Worm (Caenorhabditis elegans) whole organism, L4 larva: ENCODE data around the gene nep-9.

Experiments used
- F10B5.3 ChIP-seq: sonication (generic microtip); optimal IDR thresholded peaks from 2 replicates; lab custom pipeline; 2016; ENCODE audit warnings: mild to moderate bottlenecking, missing genetic modification characterization, missing compliant biosample characterization
- F49E8.2 ChIP-seq: sonication (generic microtip); optimal IDR thresholded peaks from 2 replicates; lab custom pipeline; 2016; ENCODE audit warnings: missing compliant biosample characterization, mild to moderate bottlenecking, missing genetic modification characterization, borderline replicate concordance
- Y48G9A.11 ChIP-seq: fragments of 200-800 bp; sonication (Bioruptor generic); IDR thresholded peaks from 2 replicates; pipeline ENCODE4 v1.3.6; 2022; ENCODE audit warnings: missing genetic modification reagents, missing genetic modification characterization, missing compliant biosample characterization
- aha-1 ChIP-seq: fragments of 150-350 bp; peaks from one replicate; lab custom pipeline; 2014; ENCODE audit warnings: missing biosample characterization, missing genetic modification characterization
- attf-4 ChIP-seq: sonication (generic microtip); optimal IDR thresholded peaks from 3 replicates; lab custom pipeline; 2017; ENCODE audit warnings: missing biosample characterization, missing genetic modification characterization
- ceh-20 ChIP-seq: fragments of 200-800 bp; sonication (Bioruptor generic); IDR thresholded peaks from 2 replicates; pipeline ENCODE4 v1.3.6; 2022; ENCODE audit warnings: missing genetic modification reagents, missing genetic modification characterization, missing compliant biosample characterization
- ceh-28 ChIP-seq: fragments of 150-350 bp; optimal IDR thresholded peaks from 2 replicates; lab custom pipeline; 2014; ENCODE audit warnings: missing biosample characterization, missing genetic modification reagents, missing genetic modification characterization
- ceh-32 ChIP-seq: sonication (generic microtip); optimal IDR thresholded peaks from 2 replicates; lab custom pipeline; 2016; ENCODE audit warnings: mild to moderate bottlenecking, missing genetic modification characterization, missing compliant biosample characterization; ENCODE audit not compliant: poor library complexity
- ceh-62 ChIP-seq: sonication (generic microtip); optimal IDR thresholded peaks from 2 replicates; lab custom pipeline; 2017; ENCODE audit warnings: missing biosample characterization, missing genetic modification characterization
- ceh-82 ChIP-seq: sonication (generic microtip); optimal IDR thresholded peaks from 2 replicates; lab custom pipeline; 2017; ENCODE audit warnings: missing biosample characterization, missing genetic modification characterization
- ces-1 ChIP-seq: fragments of 150-350 bp; sonication (generic microtip); optimal IDR thresholded peaks from 4 replicates; lab custom pipeline; 2014; ENCODE audit warnings: missing biosample characterization, missing genetic modification reagents, missing genetic modification characterization
- ctbp-1 ChIP-seq: fragments of 200-800 bp; sonication (Bioruptor generic); IDR thresholded peaks from 2 replicates; pipeline ENCODE4 v1.3.6; 2022; ENCODE audit warnings: missing genetic modification reagents, missing genetic modification characterization, missing compliant biosample characterization
- daf-16 ChIP-seq, 3 experiments: sonication (generic microtip); optimal IDR thresholded peaks; 2 replicates each; lab custom pipeline; 2016 to 2017; ENCODE audit warnings: missing genetic modification characterization in 3 of 3, missing genetic modification reagents in 3 of 3, mild to moderate bottlenecking in 2 of 3, missing compliant biosample characterization in 2 of 3, missing biosample characterization in 1 of 3, moderate library complexity in 1 of 3
- dmd-6 ChIP-seq: fragments of 200-800 bp; sonication (Bioruptor generic); IDR thresholded peaks from 2 replicates; pipeline ENCODE4 v1.3.6; 2022; ENCODE audit warnings: missing genetic modification reagents, missing genetic modification characterization, missing compliant biosample characterization
- dmd-8 ChIP-seq: fragments of 200-800 bp; sonication (Bioruptor generic); IDR thresholded peaks from 2 replicates; pipeline ENCODE4 v1.3.6; 2022; ENCODE audit warnings: missing genetic modification characterization, missing compliant biosample characterization
- dmd-9 ChIP-seq: fragments of 200-800 bp; sonication (Bioruptor generic); IDR thresholded peaks from 2 replicates; pipeline ENCODE4 v1.3.6; 2022; ENCODE audit warnings: missing genetic modification reagents, missing genetic modification characterization, missing compliant biosample characterization
- duxl-1 ChIP-seq: sonication (generic microtip); optimal IDR thresholded peaks from 2 replicates; lab custom pipeline; 2016; ENCODE audit warnings: mild to moderate bottlenecking, missing genetic modification characterization, moderate library complexity, missing compliant biosample characterization; ENCODE audit not compliant: poor library complexity
- dve-1 ChIP-seq: sonication (generic microtip); optimal IDR thresholded peaks from 2 replicates; lab custom pipeline; 2017; ENCODE audit warnings: antibody characterized with exemption, mild to moderate bottlenecking, missing genetic modification characterization, missing compliant biosample characterization; ENCODE audit not compliant: insufficient read depth
- egl-43 ChIP-seq: fragments of 200-800 bp; sonication (Bioruptor generic); IDR thresholded peaks from 2 replicates; pipeline ENCODE4 v1.3.6; 2022; ENCODE audit warnings: missing genetic modification reagents, missing genetic modification characterization, missing compliant biosample characterization
- hif-1 ChIP-seq, 2 experiments: sonication (generic microtip); optimal IDR thresholded peaks; 2 replicates each; lab custom pipeline; 2016 to 2017; ENCODE audit warnings: missing compliant biosample characterization in 2 of 2, missing genetic modification characterization in 2 of 2, missing genetic modification reagents in 2 of 2, missing genotype in 2 of 2, mild to moderate bottlenecking in 1 of 2
- hlh-11 ChIP-seq: fragments of 200-800 bp; sonication (Bioruptor generic); optimal IDR thresholded peaks from 2 replicates; lab custom pipeline; 2018; ENCODE audit warnings: mild to moderate bottlenecking, missing genetic modification characterization, missing compliant biosample characterization
- hlh-30 ChIP-seq: sonication (generic microtip); optimal IDR thresholded peaks from 2 replicates; lab custom pipeline; 2017; ENCODE audit warnings: antibody characterized with exemption, mild to moderate bottlenecking, missing genetic modification characterization, missing compliant biosample characterization; ENCODE audit not compliant: insufficient read depth
- hmg-1.1 ChIP-seq: fragments of 200-800 bp; sonication (Bioruptor generic); IDR thresholded peaks from 2 replicates; pipeline ENCODE4 v1.3.6; 2022; ENCODE audit warnings: missing genetic modification reagents, missing genetic modification characterization, missing compliant biosample characterization
- lin-29 ChIP-seq: fragments of 200-800 bp; sonication (Bioruptor generic); IDR thresholded peaks from 2 replicates; pipeline ENCODE4 v1.3.6; 2022; ENCODE audit warnings: missing genetic modification reagents, missing genetic modification characterization, missing compliant biosample characterization
- lin-38 ChIP-seq: fragments of 200-800 bp; sonication (Bioruptor generic); IDR thresholded peaks from 2 replicates; pipeline ENCODE4 v1.3.6; 2022; ENCODE audit warnings: missing genetic modification reagents, missing genetic modification characterization, missing compliant biosample characterization
- lin-39 ChIP-seq: fragments of 150-350 bp; optimal IDR thresholded peaks from 2 replicates; lab custom pipeline; 2014; ENCODE audit warnings: missing biosample characterization, missing genetic modification reagents, missing genetic modification characterization
- lsy-2 ChIP-seq, 2 experiments: fragments of 150-350 bp in 1 of 2; sonication (generic microtip) in 1 of 2; optimal IDR thresholded peaks; 2 replicates each; lab custom pipeline; 2014 to 2017; ENCODE audit warnings: missing biosample characterization in 2 of 2, missing genetic modification characterization in 2 of 2
- mdl-1 ChIP-seq, 2 experiments: fragments of 150-350 bp in 1 of 2; sonication (generic microtip) in 1 of 2; optimal IDR thresholded peaks; 2 replicates each; lab custom pipeline; 2014 to 2017; ENCODE audit warnings: missing biosample characterization in 2 of 2, missing genetic modification characterization in 2 of 2
- mdt-29 ChIP-seq: fragments of 200-800 bp; sonication (Bioruptor generic); IDR thresholded peaks from 2 replicates; pipeline ENCODE4 v1.3.6; 2022; ENCODE audit warnings: missing genetic modification reagents, missing genetic modification characterization, missing compliant biosample characterization
- mep-1 ChIP-seq: fragments of 150-350 bp; sonication (generic microtip); optimal IDR thresholded peaks from 3 replicates; lab custom pipeline; 2014; ENCODE audit warnings: missing biosample characterization, missing genetic modification characterization
- nhr-10 ChIP-seq: fragments of 150-350 bp; optimal IDR thresholded peaks from 2 replicates; lab custom pipeline; 2014; ENCODE audit warnings: missing biosample characterization, missing genetic modification characterization
- nhr-102 ChIP-seq: sonication (generic microtip); optimal IDR thresholded peaks from 2 replicates; lab custom pipeline; 2016; ENCODE audit warnings: mild to moderate bottlenecking, missing genetic modification characterization, moderate library complexity, missing compliant biosample characterization
- nhr-11 ChIP-seq: fragments of 150-350 bp; optimal IDR thresholded peaks from 2 replicates; lab custom pipeline; 2014; ENCODE audit warnings: missing biosample characterization, missing genetic modification characterization
- nhr-237 ChIP-seq: sonication (generic microtip); optimal IDR thresholded peaks from 2 replicates; lab custom pipeline; 2017; ENCODE audit warnings: missing biosample characterization, missing genetic modification characterization
- nhr-25 ChIP-seq: sonication (generic microtip); optimal IDR thresholded peaks from 2 replicates; lab custom pipeline; 2017; ENCODE audit warnings: missing genetic modification characterization, mild to moderate bottlenecking, missing compliant biosample characterization, antibody characterized with exemption, moderate library complexity, borderline replicate concordance; ENCODE audit not compliant: insufficient read depth
- nhr-28 ChIP-seq: fragments of 150-350 bp; optimal IDR thresholded peaks from 2 replicates; lab custom pipeline; 2014; ENCODE audit warnings: missing biosample characterization, missing genetic modification characterization
- rbr-2 ChIP-seq: sonication (generic microtip); optimal IDR thresholded peaks from 2 replicates; lab custom pipeline; 2016; ENCODE audit warnings: missing genotype, missing genetic modification characterization, missing compliant biosample characterization
- set-16 ChIP-seq: fragments of 200-800 bp; sonication (Bioruptor generic); IDR thresholded peaks from 2 replicates; pipeline ENCODE4 v1.3.6; 2022; ENCODE audit warnings: missing genetic modification reagents, missing genetic modification characterization, missing compliant biosample characterization
- snpc-4 ChIP-seq: fragments of 150-350 bp; optimal IDR thresholded peaks from 2 replicates; lab custom pipeline; 2014; ENCODE audit warnings: missing biosample characterization, missing genetic modification characterization
- spr-1 ChIP-seq: sonication (generic microtip); optimal IDR thresholded peaks from 2 replicates; lab custom pipeline; 2016; ENCODE audit warnings: mild to moderate bottlenecking, missing genetic modification characterization, missing compliant biosample characterization
- unc-130 ChIP-seq: sonication (generic microtip); optimal IDR thresholded peaks from 2 replicates; lab custom pipeline; 2016; ENCODE audit warnings: missing genetic modification reagents, missing genetic modification characterization, missing compliant biosample characterization
- unc-39 ChIP-seq: sonication (generic microtip); optimal IDR thresholded peaks from 2 replicates; lab custom pipeline; 2017; ENCODE audit warnings: missing biosample characterization, missing genetic modification characterization
- unc-62 ChIP-seq, 3 experiments: fragments of 150-350 bp in 1 of 3; sonication (generic microtip); optimal IDR thresholded peaks in 2 of 3; peaks in 1 of 3; 1 replicate in 1 of 3; 2 replicates in 2 of 3; lab custom pipeline; 2014 to 2017; ENCODE audit warnings: missing biosample characterization in 3 of 3, missing genetic modification characterization in 3 of 3, missing genetic modification reagents in 3 of 3, missing genotype in 1 of 3
- zag-1 ChIP-seq: fragments of 150-350 bp; optimal IDR thresholded peaks from 2 replicates; lab custom pipeline; 2014; ENCODE audit warnings: missing biosample characterization, missing genetic modification characterization
- ztf-7 ChIP-seq: fragments of 150-350 bp; optimal IDR thresholded peaks from 2 replicates; lab custom pipeline; 2014; ENCODE audit warnings: missing biosample characterization, missing genetic modification characterization

The nep-9 gene

ce11 chrII:3434893-3435503, 35.9 kb upstream of the nep-9 start:
- TF ChIP-seq dmd-6 (GFP tag; lab: Robert Waterston, UW) (peak; percentile 55), mdt-29 (GFP tag; lab: Robert Waterston, UW) (no peak), snpc-4 (tag; lab: Kevin White, UChicago) (peak; percentile 16), nhr-237 (tag; lab: Kevin White, UChicago) (no peak), nhr-28 (peak; percentile 34), lin-39 (no peak), nhr-25 (tag; lab: Kevin White, UChicago) (peak; percentile 16), unc-62 (GFP tag; optimal IDR thresholded peaks at IDR 0.05 in 1 of 2; lab: Kevin White, UChicago) (peak in 1 of 2 experiments; percentile 30), unc-62 (tag; optimal IDR thresholded peaks at IDR 0.05; lab: Kevin White, UChicago) (no peak), F10B5.3 (no peak), nhr-11 (no peak)

ce11 chrII:3429400-3429799, 30.3 kb upstream of the nep-9 start, which contains the start of gene C16C8.18:
Gene C16C8.18, plus strand, starts transcription at chrII:3429700.
- TF ChIP-seq zag-1 (tag; lab: Kevin White, UChicago) (no peak), unc-130 (GFP tag; lab: Kevin White, UChicago) (no peak), ceh-20 (GFP tag; lab: Robert Waterston, UW) (no peak), attf-4 (tag; lab: Kevin White, UChicago) (no peak), nhr-10 (no peak), dmd-8 (GFP tag; lab: Robert Waterston, UW) (no peak), hlh-30 (tag; lab: Kevin White, UChicago) (no peak), duxl-1 (tag; lab: Kevin White, UChicago) (no peak), lin-29 (GFP tag; lab: Robert Waterston, UW) (no peak), ztf-7 (tag; lab: Kevin White, UChicago) (no peak), ceh-62 (tag; lab: Kevin White, UChicago) (no peak), lin-38 (GFP tag; lab: Robert Waterston, UW) (no peak), ceh-32 (tag; lab: Kevin White, UChicago) (no peak), nhr-102 (tag; lab: Kevin White, UChicago) (no peak), daf-16 (GFP tag; optimal IDR thresholded peaks at IDR 0.05; lab: Kevin White, UChicago) (no peak), daf-16 (tag; optimal IDR thresholded peaks at IDR 0.05; lab: Kevin White, UChicago) (no peak), ces-1 (GFP tag; lab: Kevin White, UChicago) (no peak), dmd-9 (GFP tag; lab: Robert Waterston, UW) (no peak), dve-1 (tag; lab: Kevin White, UChicago) (no peak), F49E8.2 (no peak), unc-39 (no peak)
- TF ChIP-seq, all 104 proteins: peak for 0

- TF ChIP-seq hlh-30 (tag; lab: Kevin White, UChicago) (peak; percentile 69), mdl-1 (tag; optimal IDR thresholded peaks at IDR 0.05; lab: Kevin White, UChicago) (peak in 1 of 2 experiments; percentile 47), hlh-11 (tag; lab: Kevin White, UChicago) (peak; percentile 1), ceh-62 (tag; lab: Kevin White, UChicago) (no peak), F10B5.3 (no peak), ceh-28 (no peak), snpc-4 (tag; lab: Kevin White, UChicago) (no peak), set-16 (GFP tag; lab: Robert Waterston, UW) (peak; percentile 82), spr-1 (tag; lab: Kevin White, UChicago) (no peak), mep-1 (tag; lab: Kevin White, UChicago) (peak; percentile 46), egl-43 (GFP tag; lab: Robert Waterston, UW) (0 out of 2 replicates have a peak, but pooled peaks have one; percentile 20), rbr-2 (tag; lab: Kevin White, UChicago) (peak; percentile 41), ctbp-1 (GFP tag; lab: Robert Waterston, UW) (0 out of 2 replicates have a peak, but pooled peaks have one; percentile 33), Y48G9A.11 (GFP tag; lab: Robert Waterston, UW) (no peak), hif-1 (tag; optimal IDR thresholded peaks at IDR 0.05; lab: Kevin White, UChicago) (peak in 1 of 2 experiments; percentile 18), lsy-2 (tag; optimal IDR thresholded peaks at IDR 0.05; lab: Kevin White, UChicago) (peak in 1 of 2 experiments; percentile 29), hmg-1.1 (GFP tag; lab: Robert Waterston, UW) (peak; percentile 71), aha-1 (tag; lab: Kevin White, UChicago) (peak; percentile 93), ceh-82 (tag; lab: Kevin White, UChicago) (no peak)
These were observed 29.1 kb upstream of the nep-9 start for ce11 chrII:3428158-3428704.
